Worm (Caenorhabditis elegans) whole organism, mixed stage, embryonic: ENCODE measurements around the gene F45E10.2.

Source experiments
- ceh-43 ChIP-seq: fragments of 200-800 bp; sonication (Bioruptor generic); optimal IDR thresholded peaks from 2 replicates; lab custom pipeline; 2018; ENCODE audit warnings: mild to moderate bottlenecking, missing genetic modification characterization, moderate library complexity, missing compliant biosample characterization
- elt-1 ChIP-seq: sonication (generic microtip); optimal IDR thresholded peaks from 2 replicates; lab custom pipeline; 2017; ENCODE audit warnings: missing genetic modification characterization, mild to moderate bottlenecking, missing compliant biosample characterization, antibody characterized with exemption, moderate library complexity, borderline replicate concordance; ENCODE audit not compliant: insufficient read depth
- elt-3 ChIP-seq: fragments of 150-350 bp; optimal IDR thresholded peaks from 2 replicates; lab custom pipeline; 2014; ENCODE audit warnings: missing biosample characterization, missing genetic modification characterization
- lin-13 ChIP-seq: fragments of 150-350 bp; optimal IDR thresholded peaks from 2 replicates; lab custom pipeline; 2014; ENCODE audit warnings: missing biosample characterization, missing genetic modification characterization
- lin-32 ChIP-seq: fragments of 200-800 bp; sonication (Bioruptor generic); optimal IDR thresholded peaks from 2 replicates; lab custom pipeline; 2018; ENCODE audit warnings: mild to moderate bottlenecking, missing genetic modification characterization, missing compliant biosample characterization
- lsy-2 ChIP-seq: fragments of 150-350 bp; optimal IDR thresholded peaks from 2 replicates; lab custom pipeline; 2014; ENCODE audit warnings: missing biosample characterization, missing genetic modification characterization
- nhr-28 ChIP-seq: fragments of 150-350 bp; optimal IDR thresholded peaks from 2 replicates; lab custom pipeline; 2014; ENCODE audit warnings: missing biosample characterization, missing genetic modification characterization
- snpc-4 ChIP-seq: fragments of 150-350 bp; optimal IDR thresholded peaks from 2 replicates; lab custom pipeline; 2014; ENCODE audit warnings: missing biosample characterization, missing genetic modification characterization
- tbx-8 ChIP-seq: fragments of 200-800 bp; sonication (Bioruptor generic); optimal IDR thresholded peaks from 2 replicates; lab custom pipeline; 2018; ENCODE audit warnings: mild to moderate bottlenecking, missing genetic modification characterization, moderate library complexity, missing compliant biosample characterization

DNA sequence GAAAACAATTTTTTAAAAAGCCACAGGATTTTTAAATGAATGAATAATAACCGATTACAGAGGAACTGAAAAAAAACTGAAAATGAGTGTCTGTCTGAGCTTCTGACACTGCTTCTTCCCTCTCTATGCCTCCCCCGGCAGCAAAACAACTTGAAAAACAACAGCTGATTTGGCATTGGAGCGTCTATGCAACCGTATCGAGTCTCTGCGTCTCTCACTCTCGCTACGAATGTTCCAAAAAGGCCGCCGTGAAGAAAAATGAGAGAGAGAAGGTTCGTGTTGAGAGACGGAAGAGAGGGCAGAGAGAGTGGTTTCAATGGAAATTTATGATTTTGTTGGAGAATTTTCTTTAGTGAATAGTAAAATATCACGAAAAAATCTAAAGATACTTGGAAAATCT is 47.9 kb upstream of the F45E10.2 start:
- TF ChIP-seq lin-32 (GFP tag; lab: Kevin White, UChicago) (no peak), nhr-28 (no peak), elt-1 (tag; lab: Kevin White, UChicago) (no peak), tbx-8 (no peak), elt-3 (no peak), lsy-2 (tag; lab: Kevin White, UChicago) (peak; percentile 40), snpc-4 (tag; lab: Kevin White, UChicago) (no peak), lin-13 (tag; lab: Kevin White, UChicago) (no peak), ceh-43 (GFP tag; lab: Kevin White, UChicago) (no peak)
